Worm (Caenorhabditis elegans) whole organism, L4 larva: ENCODE measurements around the gene Y39A3B.7.

Experiments used
- D1046.2 ChIP-seq: fragments of 200-800 bp; sonication (Bioruptor generic); IDR thresholded peaks from 2 replicates; pipeline ENCODE4 v1.3.6; 2022; ENCODE audit warnings: missing genetic modification characterization, missing compliant biosample characterization
- F26F4.8 ChIP-seq: fragments of 200-800 bp; sonication (Bioruptor generic); conservative IDR thresholded peaks from 2 replicates; pipeline ENCODE4 v1.3.6; 2022; ENCODE audit warnings: missing genetic modification characterization, missing compliant biosample characterization
- F44E2.7 ChIP-seq: fragments of 200-800 bp; sonication (Bioruptor generic); IDR thresholded peaks from 2 replicates; pipeline ENCODE4 v2.1.2; 2022; ENCODE audit warnings: missing genetic modification characterization, missing compliant biosample characterization
- R02D3.7 ChIP-seq: fragments of 150-350 bp; sonication (generic microtip); optimal IDR thresholded peaks from 3 replicates; lab custom pipeline; 2014; ENCODE audit warnings: missing biosample characterization, missing genetic modification characterization
- T26A8.4 ChIP-seq: fragments of 200-800 bp; sonication (Bioruptor generic); IDR thresholded peaks from 2 replicates; pipeline ENCODE4 v1.3.6; 2022; ENCODE audit warnings: missing genetic modification characterization, missing compliant biosample characterization
- Y48G9A.11 ChIP-seq: fragments of 200-800 bp; sonication (Bioruptor generic); IDR thresholded peaks from 2 replicates; pipeline ENCODE4 v1.3.6; 2022; ENCODE audit warnings: missing genetic modification reagents, missing genetic modification characterization, missing compliant biosample characterization
- Y5F2A.4 ChIP-seq: fragments of 200-800 bp; sonication (Bioruptor generic); optimal IDR thresholded peaks from 2 replicates; lab custom pipeline; 2018; ENCODE audit warnings: mild to moderate bottlenecking, missing genetic modification characterization, missing compliant biosample characterization
- ZK337.2 ChIP-seq: fragments of 200-800 bp; sonication (Bioruptor generic); IDR thresholded peaks from 2 replicates; pipeline ENCODE4 v1.3.6; 2022; ENCODE audit warnings: missing genetic modification reagents, missing genetic modification characterization, missing compliant biosample characterization
- ZK546.5 ChIP-seq, 2 experiments: sonication (generic microtip); optimal IDR thresholded peaks; 2 replicates each; lab custom pipeline; 2017; ENCODE audit warnings: missing biosample characterization in 2 of 2, missing genetic modification characterization in 2 of 2
- aha-1 ChIP-seq: fragments of 150-350 bp; peaks from one replicate; lab custom pipeline; 2014; ENCODE audit warnings: missing biosample characterization, missing genetic modification characterization
- ama-1 ChIP-seq: fragments of 150-350 bp; optimal IDR thresholded peaks from 2 replicates; lab custom pipeline; 2014; ENCODE audit warnings: inconsistent platforms, mixed read lengths
- ceh-44 ChIP-seq: fragments of 200-800 bp; sonication (Bioruptor generic); IDR thresholded peaks from 2 replicates; pipeline ENCODE4 v1.3.6; 2022; ENCODE audit warnings: missing genetic modification reagents, missing genetic modification characterization, missing compliant biosample characterization
- dmd-6 ChIP-seq: fragments of 200-800 bp; sonication (Bioruptor generic); IDR thresholded peaks from 2 replicates; pipeline ENCODE4 v1.3.6; 2022; ENCODE audit warnings: missing genetic modification reagents, missing genetic modification characterization, missing compliant biosample characterization
- dpl-1 ChIP-seq: fragments of 150-350 bp; optimal IDR thresholded peaks from 2 replicates; lab custom pipeline; 2014; ENCODE audit warnings: missing biosample characterization, missing genetic modification reagents, missing genetic modification characterization
- dve-1 ChIP-seq: sonication (generic microtip); optimal IDR thresholded peaks from 2 replicates; lab custom pipeline; 2017; ENCODE audit warnings: antibody characterized with exemption, mild to moderate bottlenecking, missing genetic modification characterization, missing compliant biosample characterization; ENCODE audit not compliant: insufficient read depth
- egl-27 ChIP-seq: sonication (generic microtip); optimal IDR thresholded peaks from 3 replicates; lab custom pipeline; 2017; ENCODE audit warnings: missing biosample characterization, missing genetic modification reagents, missing genetic modification characterization
- fkh-10 ChIP-seq: fragments of 150-350 bp; optimal IDR thresholded peaks from 2 replicates; lab custom pipeline; 2014; ENCODE audit warnings: missing biosample characterization, missing genetic modification reagents, missing genetic modification characterization
- fos-1 ChIP-seq: fragments of 150-350 bp; optimal IDR thresholded peaks from 2 replicates; lab custom pipeline; 2014; ENCODE audit warnings: missing biosample characterization, missing genetic modification characterization
- hif-1 ChIP-seq, 2 experiments: sonication (generic microtip); optimal IDR thresholded peaks; 2 replicates each; lab custom pipeline; 2016 to 2017; ENCODE audit warnings: missing compliant biosample characterization in 2 of 2, missing genetic modification characterization in 2 of 2, missing genetic modification reagents in 2 of 2, missing genotype in 2 of 2, mild to moderate bottlenecking in 1 of 2
- hlh-11 ChIP-seq: fragments of 200-800 bp; sonication (Bioruptor generic); optimal IDR thresholded peaks from 2 replicates; lab custom pipeline; 2018; ENCODE audit warnings: mild to moderate bottlenecking, missing genetic modification characterization, missing compliant biosample characterization
- hlh-30 ChIP-seq: sonication (generic microtip); optimal IDR thresholded peaks from 2 replicates; lab custom pipeline; 2017; ENCODE audit warnings: antibody characterized with exemption, mild to moderate bottlenecking, missing genetic modification characterization, missing compliant biosample characterization; ENCODE audit not compliant: insufficient read depth
- lim-7 ChIP-seq: fragments of 200-800 bp; sonication (Bioruptor generic); IDR thresholded peaks from 2 replicates; pipeline ENCODE4 v1.3.6; 2022; ENCODE audit warnings: missing genetic modification characterization, missing compliant biosample characterization
- lin-13 ChIP-seq: fragments of 150-350 bp; optimal IDR thresholded peaks from 2 replicates; lab custom pipeline; 2014; ENCODE audit warnings: missing biosample characterization, missing genetic modification reagents, missing genetic modification characterization
- lin-39 ChIP-seq: fragments of 150-350 bp; optimal IDR thresholded peaks from 2 replicates; lab custom pipeline; 2014; ENCODE audit warnings: missing biosample characterization, missing genetic modification reagents, missing genetic modification characterization
- madf-5 ChIP-seq, 2 experiments: fragments of 200-800 bp; sonication (Bioruptor generic); IDR thresholded peaks; 2 replicates each; pipeline ENCODE4 v1.3.6; 2022; ENCODE audit warnings: missing compliant biosample characterization in 2 of 2, missing genetic modification characterization in 2 of 2
- mep-1 ChIP-seq: fragments of 150-350 bp; sonication (generic microtip); optimal IDR thresholded peaks from 3 replicates; lab custom pipeline; 2014; ENCODE audit warnings: missing biosample characterization, missing genetic modification characterization
- mxl-2 ChIP-seq: fragments of 200-800 bp; sonication (Bioruptor generic); conservative IDR thresholded peaks from 2 replicates; pipeline ENCODE4 v1.3.6; 2022; ENCODE audit warnings: missing genetic modification reagents, missing genetic modification characterization, missing compliant biosample characterization
- nhr-11 ChIP-seq: fragments of 150-350 bp; optimal IDR thresholded peaks from 2 replicates; lab custom pipeline; 2014; ENCODE audit warnings: missing biosample characterization, missing genetic modification characterization
- nhr-237 ChIP-seq: sonication (generic microtip); optimal IDR thresholded peaks from 2 replicates; lab custom pipeline; 2017; ENCODE audit warnings: missing biosample characterization, missing genetic modification characterization
- nhr-48 ChIP-seq: sonication (generic microtip); optimal IDR thresholded peaks from 2 replicates; lab custom pipeline; 2016; ENCODE audit warnings: mild to moderate bottlenecking, missing genetic modification characterization, missing compliant biosample characterization
- nhr-76 ChIP-seq: fragments of 150-350 bp; optimal IDR thresholded peaks from 2 replicates; lab custom pipeline; 2014; ENCODE audit warnings: missing biosample characterization, missing genetic modification characterization
- rbr-2 ChIP-seq: sonication (generic microtip); optimal IDR thresholded peaks from 2 replicates; lab custom pipeline; 2016; ENCODE audit warnings: missing genotype, missing genetic modification characterization, missing compliant biosample characterization
- saeg-2 ChIP-seq: fragments of 200-800 bp; sonication (Bioruptor generic); IDR thresholded peaks from 2 replicates; pipeline ENCODE4 v1.3.6; 2022; ENCODE audit warnings: missing genetic modification reagents, missing genetic modification characterization, missing compliant biosample characterization
- snpc-4 ChIP-seq: fragments of 150-350 bp; optimal IDR thresholded peaks from 2 replicates; lab custom pipeline; 2014; ENCODE audit warnings: missing biosample characterization, missing genetic modification characterization
- spr-3 ChIP-seq: fragments of 200-800 bp; sonication (Bioruptor generic); optimal IDR thresholded peaks from 2 replicates; lab custom pipeline; 2018; ENCODE audit warnings: mild to moderate bottlenecking, missing genetic modification characterization, missing compliant biosample characterization
- tag-97 ChIP-seq: fragments of 200-800 bp; sonication (Bioruptor generic); IDR thresholded peaks from 2 replicates; pipeline ENCODE4 v1.3.6; 2022; ENCODE audit warnings: missing genetic modification characterization, missing compliant biosample characterization
- unc-62 ChIP-seq, 3 experiments: fragments of 150-350 bp in 1 of 3; sonication (generic microtip); optimal IDR thresholded peaks in 2 of 3; peaks in 1 of 3; 1 replicate in 1 of 3; 2 replicates in 2 of 3; lab custom pipeline; 2014 to 2017; ENCODE audit warnings: missing biosample characterization in 3 of 3, missing genetic modification characterization in 3 of 3, missing genetic modification reagents in 3 of 3, missing genotype in 1 of 3
- zag-1 ChIP-seq: fragments of 150-350 bp; optimal IDR thresholded peaks from 2 replicates; lab custom pipeline; 2014; ENCODE audit warnings: missing biosample characterization, missing genetic modification characterization
- zfp-3 ChIP-seq: fragments of 200-800 bp; sonication (Bioruptor generic); conservative IDR thresholded peaks from 2 replicates; pipeline ENCODE4 v1.3.6; 2022; ENCODE audit warnings: missing genetic modification reagents, missing genetic modification characterization, missing compliant biosample characterization
- zip-11 ChIP-seq: fragments of 200-800 bp; sonication (Bioruptor generic); IDR thresholded peaks from 2 replicates; pipeline ENCODE4 v1.3.6; 2022; ENCODE audit warnings: missing genetic modification characterization, missing compliant biosample characterization
- ztf-7 ChIP-seq: fragments of 150-350 bp; optimal IDR thresholded peaks from 2 replicates; lab custom pipeline; 2014; ENCODE audit warnings: missing biosample characterization, missing genetic modification characterization

Y39A3B.7 gene

DNA sequence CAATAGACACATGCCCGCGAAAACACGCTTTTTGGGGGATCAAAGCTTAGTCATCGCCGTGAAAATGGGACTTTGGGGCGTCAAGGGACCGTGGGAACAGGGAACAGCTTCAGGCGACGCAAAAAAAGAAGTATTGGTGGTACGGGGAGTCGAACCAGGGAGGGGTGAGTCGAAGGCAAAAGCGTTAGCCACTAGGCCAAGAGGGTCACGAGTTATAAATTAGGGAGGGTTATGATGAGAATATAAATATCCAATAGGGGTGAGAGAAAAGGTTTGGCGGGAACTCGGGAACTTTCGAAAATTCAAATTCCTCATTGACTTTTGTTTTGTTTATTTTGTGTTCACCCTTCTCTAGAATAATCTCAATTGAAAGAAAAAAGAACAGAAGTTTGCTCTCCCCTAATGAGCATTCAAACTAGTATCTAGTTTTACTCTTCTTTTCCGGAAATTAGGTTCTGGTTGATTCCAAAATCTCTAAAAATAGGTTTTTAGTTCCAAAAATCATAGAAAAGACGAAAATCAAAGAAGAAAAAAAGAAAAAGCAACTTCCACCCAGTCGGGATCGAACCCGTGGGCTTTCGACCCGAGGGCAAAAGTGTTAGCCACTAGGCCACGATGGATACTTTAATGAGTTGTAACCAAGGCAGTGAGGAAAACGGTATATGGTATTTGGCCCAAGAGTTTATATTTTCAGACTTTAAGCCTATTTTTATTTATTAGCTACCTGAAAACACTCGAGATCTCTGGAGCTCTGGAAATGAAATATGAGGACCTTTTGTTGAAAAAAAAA, 46.2 kb upstream of the Y39A3B.7 start (continued):
- TF ChIP-seq R02D3.7 (no peak), lin-39 (tag; lab: Kevin White, UChicago) (no peak), T26A8.4 (GFP tag; lab: Robert Waterston, UW) (no peak), ceh-44 (GFP tag; lab: Robert Waterston, UW) (peak; percentile 56; the same call in 1 of the 2 replicates), F44E2.7 (GFP tag; lab: Robert Waterston, UW) (peak; percentile 82), mep-1 (tag; lab: Kevin White, UChicago) (no peak), rbr-2 (tag; lab: Kevin White, UChicago) (peak; percentile 3), D1046.2 (peak; percentile 72; the same call in 1 of the 2 replicates), hlh-30 (peak; percentile 1), ztf-7 (tag; lab: Kevin White, UChicago) (no peak), dpl-1 (GFP tag; lab: Kevin White, UChicago) (no peak), fos-1 (tag; lab: Kevin White, UChicago) (no peak), nhr-48 (no peak), dmd-6 (peak; percentile 31), madf-5 (GFP tag; IDR thresholded peaks at IDR 0.05; lab: Robert Waterston, UW) (peak; percentile 48 to 87; a peak in 2 of 4 replicates), ama-1 (lab: Kevin White, UChicago) (no peak), ZK546.5 (tag; optimal IDR thresholded peaks at IDR 0.05; lab: Kevin White, UChicago) (no peak), Y48G9A.11 (GFP tag; lab: Robert Waterston, UW) (peak; percentile 65), zag-1 (no peak), F26F4.8 (GFP tag; lab: Robert Waterston, UW) (peak; percentile 91), lin-13 (GFP tag; lab: Kevin White, UChicago) (peak; percentile 68), nhr-237 (tag; lab: Kevin White, UChicago) (no peak), nhr-11 (tag; lab: Kevin White, UChicago) (no peak), spr-3 (GFP tag; lab: Kevin White, UChicago) (no peak), zfp-3 (GFP tag; lab: Robert Waterston, UW) (0 out of 2 replicates have a peak, but pooled peaks have one; percentile 36), tag-97 (no peak), lim-7 (GFP tag; lab: Robert Waterston, UW) (peak; percentile 88), dve-1 (tag; lab: Kevin White, UChicago) (no peak), egl-27 (tag; lab: Kevin White, UChicago) (no peak), zip-11 (GFP tag; lab: Robert Waterston, UW) (no peak), aha-1 (tag; lab: Kevin White, UChicago) (peak; percentile 88)

DNA sequence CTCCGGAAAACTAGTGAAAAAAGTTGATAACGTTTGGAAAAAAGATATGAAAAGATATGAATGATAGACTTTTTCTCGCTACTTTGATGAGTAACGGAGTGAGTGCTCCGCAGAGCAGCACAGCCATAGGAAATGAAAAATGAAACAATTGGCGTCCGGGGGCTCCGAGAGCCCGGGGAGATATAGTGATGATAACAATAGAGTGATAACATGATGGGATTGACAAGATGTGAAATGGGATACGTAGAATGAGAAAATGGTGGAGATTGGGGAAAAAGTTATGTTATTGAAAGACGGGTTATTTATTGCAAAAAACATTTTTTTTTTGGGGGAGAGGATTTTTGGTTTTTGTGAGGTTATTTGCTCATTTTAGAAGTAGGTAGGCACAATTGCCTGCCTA, 42.8 kb upstream of the Y39A3B.7 start:
- TF ChIP-seq saeg-2 (GFP tag; lab: Robert Waterston, UW) (no peak), unc-62 (GFP tag; optimal IDR thresholded peaks at IDR 0.05 in 1 of 2; lab: Kevin White, UChicago) (peak in 1 of 2 experiments; percentile 63), unc-62 (tag; optimal IDR thresholded peaks at IDR 0.05; lab: Kevin White, UChicago) (no peak)

DNA sequence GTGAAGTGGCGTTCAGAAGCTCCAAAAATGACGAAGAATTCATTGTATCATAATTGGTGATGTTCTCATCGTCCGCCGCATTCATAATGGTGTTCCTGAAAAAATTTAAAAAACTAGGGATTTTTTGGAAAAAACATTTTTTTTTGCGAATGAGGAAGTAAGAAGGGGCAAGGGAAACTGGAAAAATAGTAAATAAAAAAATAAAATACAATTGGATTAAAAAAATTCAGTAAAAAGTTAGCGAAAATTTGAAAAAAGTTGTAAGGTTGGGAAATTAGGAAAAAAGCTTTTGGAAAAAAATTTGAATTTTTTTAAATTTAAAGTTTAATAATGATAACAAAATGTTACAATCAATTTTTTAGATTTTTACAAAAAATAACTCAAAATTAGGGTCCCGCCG, 36.7 kb upstream of the Y39A3B.7 start, which contains the start of gene ckr-2:
Gene ckr-2, minus strand, starts transcription at position 101 of the 400 bp plus-strand sequence.
- TF ChIP-seq hif-1 (tag; optimal IDR thresholded peaks at IDR 0.05; lab: Kevin White, UChicago) (no peak), R02D3.7 (no peak), snpc-4 (tag; lab: Kevin White, UChicago) (no peak), Y5F2A.4 (GFP tag; lab: Kevin White, UChicago) (no peak), zfp-3 (GFP tag; lab: Robert Waterston, UW) (no peak), lin-13 (GFP tag; lab: Kevin White, UChicago) (no peak), mxl-2 (GFP tag; lab: Robert Waterston, UW) (no peak), D1046.2 (no peak), ZK337.2 (GFP tag; lab: Robert Waterston, UW) (no peak), zip-11 (GFP tag; lab: Robert Waterston, UW) (no peak), hlh-11 (tag; lab: Kevin White, UChicago) (no peak), nhr-76 (no peak), fkh-10 (GFP tag; lab: Kevin White, UChicago) (no peak)
